Worm (Caenorhabditis elegans) whole organism, young adult: ENCODE data around the gene C46C11.3.

Experiments used
- Y95B8A.8 ChIP-seq: fragments of 200-800 bp; sonication (Bioruptor generic); IDR thresholded peaks from 2 replicates; pipeline ENCODE4 v1.3.6; 2022; ENCODE audit warnings: missing genetic modification reagents, missing genetic modification characterization, missing compliant biosample characterization
- ccch-3 ChIP-seq: fragments of 200-800 bp; sonication (Bioruptor generic); optimal IDR thresholded peaks from 2 replicates; lab custom pipeline; 2018; ENCODE audit warnings: mild to moderate bottlenecking, missing genetic modification characterization, missing compliant biosample characterization
- ceh-100 ChIP-seq: fragments of 200-800 bp; sonication (Bioruptor generic); IDR thresholded peaks from 2 replicates; pipeline ENCODE4 v1.3.6; 2022; ENCODE audit warnings: missing genetic modification reagents, missing genetic modification characterization, missing compliant biosample characterization
- dox-1 ChIP-seq: fragments of 200-800 bp; sonication (Bioruptor generic); IDR thresholded peaks from 2 replicates; pipeline ENCODE4 v1.3.6; 2022; ENCODE audit warnings: missing genetic modification reagents, missing genetic modification characterization, missing compliant biosample characterization
- nhr-27 ChIP-seq: fragments of 200-800 bp; sonication (Bioruptor generic); optimal IDR thresholded peaks from 2 replicates; lab custom pipeline; 2018; ENCODE audit warnings: mild to moderate bottlenecking, missing genetic modification characterization, moderate library complexity, missing compliant biosample characterization
- tbp1 ChIP-seq: fragments of 200-800 bp; sonication (Bioruptor generic); optimal IDR thresholded peaks from 2 replicates; lab custom pipeline; 2018; ENCODE audit warnings: mild to moderate bottlenecking, missing genetic modification characterization, missing compliant biosample characterization
- unc-62 ChIP-seq: fragments of 150-350 bp; optimal IDR thresholded peaks from 2 replicates; lab custom pipeline; 2014; ENCODE audit warnings: missing biosample characterization, missing genetic modification reagents, missing genetic modification characterization
- ztf-6 ChIP-seq: fragments of 200-800 bp; sonication (Bioruptor generic); IDR thresholded peaks from 2 replicates; pipeline ENCODE4 v1.3.6; 2022; ENCODE audit warnings: missing genetic modification reagents, missing genetic modification characterization, missing compliant biosample characterization

DNA sequence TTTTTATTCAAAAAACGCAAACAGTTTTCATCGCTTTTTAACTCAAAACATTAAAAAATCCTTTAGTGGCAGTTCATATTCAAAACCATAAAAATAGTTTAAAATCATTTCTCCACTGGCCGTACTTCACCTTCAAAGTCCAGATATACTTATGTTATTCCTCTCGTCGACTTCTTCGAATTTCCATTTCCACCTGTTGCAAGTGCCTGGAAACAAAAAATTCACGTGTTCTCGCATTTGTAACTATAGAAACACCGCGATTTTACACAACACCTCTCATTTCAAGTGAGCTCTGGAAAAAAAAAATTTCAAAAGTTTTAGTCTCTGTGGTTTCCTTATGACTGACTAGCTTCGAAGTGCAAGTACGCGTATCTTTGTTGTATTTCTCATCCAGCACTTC lies 3.0 kb downstream of the C46C11.3 start:
- TF ChIP-seq ceh-100 (GFP tag; lab: Robert Waterston, UW) (no peak), dox-1 (GFP tag; lab: Robert Waterston, UW) (no peak), ztf-6 (GFP tag; lab: Robert Waterston, UW) (no peak), ccch-3 (GFP tag; lab: Kevin White, UChicago) (no peak), unc-62 (no peak), Y95B8A.8 (GFP tag; lab: Robert Waterston, UW) (no peak), tbp1 (GFP tag; lab: Kevin White, UChicago) (no peak), nhr-27 (tag; lab: Kevin White, UChicago) (no peak)
